Worm (Caenorhabditis elegans): ENCODE measurements around the gene nspg-9.
A peak's percentile ranks its signal among the peaks of the same experiment; 100 is the strongest.

- TF ChIP-seq nhr-28 (tag; optimal IDR thresholded peaks at IDR 0.05) (no peak), lin-13 (tag; optimal IDR thresholded peaks at IDR 0.05) (no peak), nhr-76 (tag; optimal IDR thresholded peaks at IDR 0.05) (no peak), snpc-4 (tag; optimal IDR thresholded peaks at IDR 0.05) (no peak), ceh-39 (tag; optimal IDR thresholded peaks at IDR 0.05) (no peak), nhr-12 (tag; optimal IDR thresholded peaks at IDR 0.05) (no peak), pha-4 (tag; optimal IDR thresholded peaks at IDR 0.05) (peak; percentile 23), unc-62 (GFP tag; optimal IDR thresholded peaks at IDR 0.05) (no peak), ces-1 (GFP tag; optimal IDR thresholded peaks at IDR 0.05) (peak; percentile 29)
Measured at ce11 chrIV:14496494-14496893, 39.8 kb downstream of the nspg-9 start.

Measured in whole organism, mixed stage, embryonic.